Fruit fly (Drosophila melanogaster) whole organism, embryonic: Measurements from ENCODE around the gene CG43675.

ENCODE experiments used
- Atf-2 ChIP-seq: fragments of 200-800 bp; sonication (Bioruptor generic); optimal IDR thresholded peaks from 2 replicates; lab custom pipeline; 2016; ENCODE audit warnings: missing biosample characterization, missing genetic modification characterization
- Bdp1 ChIP-seq: fragments of 200-800 bp; sonication (Bioruptor generic); optimal IDR thresholded peaks from 3 replicates; lab custom pipeline; 2016; ENCODE audit warnings: missing biosample characterization, missing genetic modification characterization
- CG10462 ChIP-seq: fragments of 200-800 bp; sonication (Bioruptor generic); optimal IDR thresholded peaks from 2 replicates; lab custom pipeline; 2016; ENCODE audit warnings: missing biosample characterization, missing genetic modification characterization
- CG12104 ChIP-seq: fragments of 200-800 bp; sonication (Bioruptor generic); optimal IDR thresholded peaks from 3 replicates; lab custom pipeline; 2016; ENCODE audit warnings: missing biosample characterization, missing genetic modification characterization
- CG12219 ChIP-seq: fragments of 200-800 bp; sonication (Bioruptor generic); optimal IDR thresholded peaks from 3 replicates; lab custom pipeline; 2018; ENCODE audit warnings: missing biosample characterization, mild to moderate bottlenecking, missing genetic modification characterization
- CG12769 ChIP-seq: fragments of 200-800 bp; sonication (Bioruptor generic); optimal IDR thresholded peaks from 2 replicates; lab custom pipeline; 2019; ENCODE audit warnings: missing biosample characterization, mild to moderate bottlenecking, missing genetic modification characterization, moderate library complexity
- CG15011 ChIP-seq: fragments of 200-800 bp; sonication (Bioruptor generic); optimal IDR thresholded peaks from 3 replicates; lab custom pipeline; 2018; ENCODE audit warnings: missing biosample characterization, mild to moderate bottlenecking, missing genetic modification characterization
- CG15479 ChIP-seq: fragments of 200-800 bp; sonication (Bioruptor generic); optimal IDR thresholded peaks from 3 replicates; lab custom pipeline; 2019; ENCODE audit warnings: missing biosample characterization, mild to moderate bottlenecking, missing genetic modification characterization, moderate library complexity
- CG18619 ChIP-seq: fragments of 200-800 bp; sonication (Bioruptor generic); optimal IDR thresholded peaks from 3 replicates; lab custom pipeline; 2017; ENCODE audit warnings: missing biosample characterization, mild to moderate bottlenecking, missing genetic modification characterization
- CG2202 ChIP-seq: fragments of 200-800 bp; sonication (Bioruptor generic); optimal IDR thresholded peaks from 2 replicates; lab custom pipeline; 2018; ENCODE audit warnings: missing biosample characterization, mild to moderate bottlenecking, missing genetic modification characterization
- CG3065 ChIP-seq: fragments of 200-800 bp; sonication (Bioruptor generic); optimal IDR thresholded peaks from 2 replicates; lab custom pipeline; 2016; ENCODE audit warnings: missing biosample characterization, missing genetic modification characterization
- CG3847 ChIP-seq: fragments of 200-800 bp; sonication (Bioruptor generic); IDR thresholded peaks from 2 replicates; pipeline ENCODE4 v1.3.6; 2022; ENCODE audit warnings: missing biosample characterization, missing genetic modification characterization
- CG43689 ChIP-seq: fragments of 200-800 bp; sonication (Bioruptor generic); IDR thresholded peaks from 2 replicates; pipeline ENCODE4 v1.3.6; 2022; ENCODE audit warnings: missing biosample characterization, missing genetic modification characterization
- CG4617 ChIP-seq: fragments of 200-800 bp; sonication (Bioruptor generic); optimal IDR thresholded peaks from 3 replicates; lab custom pipeline; 2016; ENCODE audit warnings: missing biosample characterization, missing genetic modification characterization, borderline replicate concordance
- CG7839 ChIP-seq: fragments of 200-800 bp; sonication (Bioruptor generic); optimal IDR thresholded peaks from 3 replicates; lab custom pipeline; 2018; ENCODE audit warnings: missing biosample characterization, mild to moderate bottlenecking, missing genetic modification characterization, moderate library complexity
- CG9797 ChIP-seq: fragments of 200-800 bp; sonication (Bioruptor generic); optimal IDR thresholded peaks from 3 replicates; lab custom pipeline; 2018; ENCODE audit warnings: missing biosample characterization, mild to moderate bottlenecking, missing genetic modification characterization
- Chrac-16 ChIP-seq: fragments of 200-800 bp; sonication (Bioruptor generic); optimal IDR thresholded peaks from 3 replicates; lab custom pipeline; 2016; ENCODE audit warnings: missing biosample characterization, missing genetic modification characterization
- Dll ChIP-seq: fragments of 200-800 bp; sonication (Bioruptor generic); IDR thresholded peaks from 4 replicates; pipeline ENCODE4 v1.3.6; 2022; ENCODE audit warnings: missing biosample characterization, missing genetic modification characterization; ENCODE audit not compliant: partially characterized antibody
- ERR ChIP-seq: fragments of 200-800 bp; sonication (Bioruptor generic); optimal IDR thresholded peaks from 2 replicates; lab custom pipeline; 2016; ENCODE audit warnings: missing biosample characterization, missing genetic modification characterization
- Fer2 ChIP-seq: fragments of 200-800 bp; sonication (Bioruptor generic); optimal IDR thresholded peaks from 2 replicates; lab custom pipeline; 2018; ENCODE audit warnings: missing biosample characterization, mild to moderate bottlenecking, missing genetic modification characterization, moderate library complexity
- Lim3 ChIP-seq: fragments of 200-800 bp; sonication (Bioruptor generic); IDR thresholded peaks from 2 replicates; pipeline ENCODE4 v1.3.6; 2022; ENCODE audit warnings: missing biosample characterization, missing genetic modification characterization
- Med ChIP-seq: fragments of 200-800 bp; sonication (Bioruptor generic); peaks from one replicate; lab custom pipeline; 2016; ENCODE audit warnings: missing biosample characterization, missing genetic modification characterization, mild to moderate bottlenecking, inconsistent platforms, moderate library complexity
- Nf-YC ChIP-seq: fragments of 200-800 bp; optimal IDR thresholded peaks from 3 replicates; lab custom pipeline; 2019; ENCODE audit warnings: missing biosample characterization, mild to moderate bottlenecking, missing genetic modification characterization, moderate library complexity
- Poxn ChIP-seq: fragments of 200-800 bp; sonication (Bioruptor generic); IDR thresholded peaks from 2 replicates; pipeline ENCODE4 v1.3.6; 2022; ENCODE audit warnings: missing biosample characterization, missing genetic modification characterization
- Ravus ChIP-seq: fragments of 200-800 bp; sonication (Bioruptor generic); IDR thresholded peaks from 2 replicates; pipeline ENCODE4 v1.3.6; 2022; ENCODE audit warnings: missing biosample characterization, missing genetic modification characterization
- Rx ChIP-seq: fragments of 200-800 bp; sonication (Bioruptor generic); IDR thresholded peaks from 2 replicates; pipeline ENCODE4 v1.3.6; 2022; ENCODE audit warnings: missing biosample characterization, missing genetic modification characterization
- Sox100B ChIP-seq: fragments of 200-800 bp; sonication (Bioruptor generic); optimal IDR thresholded peaks from 3 replicates; lab custom pipeline; 2018; ENCODE audit warnings: missing biosample characterization, mild to moderate bottlenecking, missing genetic modification characterization
- TFAM ChIP-seq: fragments of 200-800 bp; sonication (Bioruptor generic); optimal IDR thresholded peaks from 2 replicates; lab custom pipeline; 2017; ENCODE audit warnings: missing biosample characterization, missing genetic modification characterization, inconsistent platforms
- ab ChIP-seq: fragments of 200-800 bp; sonication (Bioruptor generic); optimal IDR thresholded peaks from 2 replicates; lab custom pipeline; 2016; ENCODE audit warnings: missing biosample characterization, missing genetic modification characterization
- bowl ChIP-seq: fragments of 200-800 bp; sonication (Bioruptor generic); IDR thresholded peaks from 2 replicates; pipeline ENCODE4 v1.3.6; 2022; ENCODE audit warnings: missing biosample characterization, missing genetic modification characterization
- bsh ChIP-seq, 2 experiments: fragments of 200-800 bp; sonication (Bioruptor generic); optimal IDR thresholded peaks; 2 replicates each; lab custom pipeline; 2017 to 2018; ENCODE audit warnings: mild to moderate bottlenecking in 2 of 2, missing biosample characterization in 2 of 2, missing genetic modification characterization in 2 of 2, moderate library complexity in 1 of 2
- cg ChIP-seq: fragments of 200-800 bp; sonication (Bioruptor generic); optimal IDR thresholded peaks from 3 replicates; lab custom pipeline; 2019; ENCODE audit warnings: missing biosample characterization, mild to moderate bottlenecking, missing genetic modification characterization, moderate library complexity
- fd96Cb ChIP-seq: fragments of 200-800 bp; sonication (Bioruptor generic); optimal IDR thresholded peaks from 2 replicates; lab custom pipeline; 2018; ENCODE audit warnings: missing biosample characterization, mild to moderate bottlenecking, missing genetic modification characterization, moderate library complexity
- ftz-f1 ChIP-seq: fragments of 200-800 bp; sonication (Bioruptor generic); optimal IDR thresholded peaks from 2 replicates; lab custom pipeline; 2016; ENCODE audit warnings: missing biosample characterization, missing genetic modification characterization
- gsb-n ChIP-seq: fragments of 200-800 bp; sonication (Bioruptor generic); optimal IDR thresholded peaks from 3 replicates; lab custom pipeline; 2018; ENCODE audit warnings: missing biosample characterization, mild to moderate bottlenecking, missing genetic modification characterization
- gt ChIP-seq: fragments of 200-800 bp; sonication (Bioruptor generic); IDR thresholded peaks from 2 replicates; pipeline ENCODE4 v1.3.6; 2022; ENCODE audit warnings: missing biosample characterization, missing genetic modification characterization
- inv ChIP-seq: fragments of 200-800 bp; sonication (Bioruptor generic); IDR thresholded peaks from 2 replicates; pipeline ENCODE4 v1.3.6; 2022; ENCODE audit warnings: missing biosample characterization, missing genetic modification characterization; ENCODE audit not compliant: partially characterized antibody
- jumu ChIP-seq: fragments of 200-800 bp; sonication (Bioruptor generic); optimal IDR thresholded peaks from 3 replicates; lab custom pipeline; 2016; ENCODE audit warnings: missing biosample characterization, missing genetic modification characterization
- lbe ChIP-seq: fragments of 200-800 bp; sonication (Bioruptor generic); optimal IDR thresholded peaks from 2 replicates; lab custom pipeline; 2016; ENCODE audit warnings: missing biosample characterization, mild to moderate bottlenecking, missing genetic modification characterization
- lmd ChIP-seq: fragments of 200-800 bp; sonication (Bioruptor generic); IDR thresholded peaks from 2 replicates; pipeline ENCODE4 v1.3.6; 2022; ENCODE audit warnings: missing biosample characterization, missing genetic modification characterization
- nerfin-2 ChIP-seq: fragments of 200-800 bp; sonication (Bioruptor generic); IDR thresholded peaks from 2 replicates; pipeline ENCODE4 v1.3.6; 2022; ENCODE audit warnings: missing biosample characterization, missing genetic modification characterization; ENCODE audit not compliant: partially characterized antibody
- org-1 ChIP-seq: fragments of 200-800 bp; sonication (Bioruptor generic); optimal IDR thresholded peaks from 2 replicates; lab custom pipeline; 2017; ENCODE audit warnings: missing biosample characterization, missing genetic modification characterization
- psq ChIP-seq: fragments of 200-800 bp; sonication (Bioruptor generic); optimal IDR thresholded peaks from 2 replicates; lab custom pipeline; 2017; ENCODE audit warnings: missing biosample characterization, missing genetic modification characterization
- sens ChIP-seq: fragments of 200-800 bp; sonication (Bioruptor generic); peaks from one replicate; lab custom pipeline; 2016; ENCODE audit warnings: missing biosample characterization, missing genetic modification characterization
- slou ChIP-seq: fragments of 200-800 bp; sonication (Bioruptor generic); optimal IDR thresholded peaks from 3 replicates; lab custom pipeline; 2016; ENCODE audit warnings: missing biosample characterization, missing genetic modification characterization
- sna ChIP-seq: fragments of 200-800 bp; sonication (Bioruptor generic); IDR thresholded peaks from 2 replicates; pipeline ENCODE4 v1.3.6; 2022; ENCODE audit warnings: missing biosample characterization, missing genetic modification characterization; ENCODE audit not compliant: partially characterized antibody
- tio ChIP-seq: fragments of 200-800 bp; sonication (Bioruptor generic); optimal IDR thresholded peaks from 2 replicates; lab custom pipeline; 2017; ENCODE audit warnings: missing biosample characterization, missing genetic modification characterization, inconsistent platforms
- twi ChIP-seq: fragments of 200-800 bp; optimal IDR thresholded peaks from 2 replicates; lab custom pipeline; 2019; ENCODE audit warnings: missing biosample characterization, mild to moderate bottlenecking, missing genetic modification characterization, moderate library complexity
- tx ChIP-seq: fragments of 200-800 bp; sonication (Bioruptor generic); optimal IDR thresholded peaks from 2 replicates; lab custom pipeline; 2016; ENCODE audit warnings: missing biosample characterization, missing genetic modification characterization
- vfl ChIP-seq: fragments of 200-800 bp; sonication (Bioruptor generic); optimal IDR thresholded peaks from 2 replicates; lab custom pipeline; 2016; ENCODE audit warnings: missing biosample characterization, missing genetic modification characterization
- z ChIP-seq: fragments of 200-800 bp; sonication (Bioruptor generic); IDR thresholded peaks from 3 replicates; pipeline ENCODE4 v1.3.6; 2022; ENCODE audit warnings: missing biosample characterization, missing genetic modification characterization

Gene CG43675

dm6 chr3R:9399951-9400392 is 44.7 kb downstream of the CG43675 start, which contains the start of gene CG34117 (continued):
- peak; percentile 14 for TF ChIP-seq tx (GFP tag; lab: Kevin White, UChicago)
- peak; percentile 72 for TF ChIP-seq fd96Cb (tag; lab: Kevin White, UChicago)
- no peak for TF ChIP-seq ftz-f1 (GFP tag; lab: Kevin White, UChicago)
- TF ChIP-seq CG2202 (tag; lab: Kevin White, UChicago): peak; percentile 50
- peak; percentile 59 for TF ChIP-seq CG12104 (GFP tag; lab: Kevin White, UChicago)
- peak; percentile 55 for TF ChIP-seq CG15011 (GFP tag; lab: Kevin White, UChicago)
- TF ChIP-seq Nf-YC (tag; lab: Kevin White, UChicago): peak; percentile 75
- TF ChIP-seq Bdp1: peak; percentile 6
- TF ChIP-seq gt (GFP tag; lab: Robert Waterston, UW): peak; percentile 51
- TF ChIP-seq Lim3: no peak
- peak; percentile 64 for TF ChIP-seq vfl (GFP tag; lab: Kevin White, UChicago)
- peak; percentile 25 for TF ChIP-seq org-1 (GFP tag; lab: Kevin White, UChicago)
- TF ChIP-seq Chrac-16: peak; percentile 84
- peak; percentile 81 for TF ChIP-seq CG4617 (GFP tag; lab: Kevin White, UChicago)
- TF ChIP-seq CG18619 (GFP tag; lab: Kevin White, UChicago): peak; percentile 64
- TF ChIP-seq sens (GFP tag; lab: Kevin White, UChicago): peak; percentile 93
- peak in 1 of 2 experiments; percentile 73 for TF ChIP-seq bsh (GFP tag; optimal IDR thresholded peaks at IDR 0.05; lab: Kevin White, UChicago)
- TF ChIP-seq Fer2 (tag; lab: Kevin White, UChicago): peak; percentile 70
- TF ChIP-seq bowl (GFP tag; lab: Robert Waterston, UW): no peak
- peak; percentile 58 for TF ChIP-seq Rx (GFP tag; lab: Robert Waterston, UW)
- TF ChIP-seq Ravus (GFP tag; lab: Robert Waterston, UW): peak; percentile 31
- TF ChIP-seq gsb-n (tag; lab: Kevin White, UChicago): peak; percentile 75
- TF ChIP-seq CG10462 (GFP tag; lab: Kevin White, UChicago): peak; percentile 57
- peak; percentile 53 for TF ChIP-seq psq (GFP tag; lab: Kevin White, UChicago)
- TF ChIP-seq lbe: peak; percentile 70
- TF ChIP-seq CG7839 (tag; lab: Kevin White, UChicago): peak; percentile 81
- peak; percentile 93 for TF ChIP-seq Med (GFP tag; lab: Kevin White, UChicago)
- TF ChIP-seq tio: peak; percentile 54
- peak; percentile 25 for TF ChIP-seq jumu (GFP tag; lab: Kevin White, UChicago)
- no peak for TF ChIP-seq CG15479 (GFP tag; lab: Kevin White, UChicago)
- peak; percentile 16 for TF ChIP-seq ab (GFP tag; lab: Kevin White, UChicago)
- peak; percentile 49 for TF ChIP-seq CG12219 (GFP tag; lab: Kevin White, UChicago)
- peak; percentile 40; the same call in 1 of the 2 replicates for TF ChIP-seq CG43689 (GFP tag; lab: Robert Waterston, UW)
- TF ChIP-seq Dll (GFP tag; lab: Robert Waterston, UW): no peak
- peak; percentile 76 for TF ChIP-seq lmd (GFP tag; lab: Robert Waterston, UW)
- peak; percentile 68 for TF ChIP-seq CG12769 (tag; lab: Kevin White, UChicago)
- TF ChIP-seq inv (GFP tag; lab: Robert Waterston, UW): no peak
- TF ChIP-seq sna (GFP tag; lab: Robert Waterston, UW): no peak
- TF ChIP-seq ERR (GFP tag; lab: Kevin White, UChicago): peak; percentile 16
- peak; percentile 12; the same call in 1 of the 2 replicates for TF ChIP-seq Poxn (GFP tag; lab: Robert Waterston, UW)
- TF ChIP-seq nerfin-2 (GFP tag; lab: Robert Waterston, UW): no peak
- TF ChIP-seq CG3847 (GFP tag; lab: Robert Waterston, UW): peak; percentile 81
- peak; percentile 75 for TF ChIP-seq slou (GFP tag; lab: Kevin White, UChicago)
- peak; percentile 54 for TF ChIP-seq CG3065 (GFP tag; lab: Kevin White, UChicago)
- TF ChIP-seq z: no peak
- no peak for TF ChIP-seq cg (GFP tag; lab: Kevin White, UChicago)
- no peak for TF ChIP-seq CG9797 (GFP tag; lab: Kevin White, UChicago)
- no peak for TF ChIP-seq TFAM (GFP tag; lab: Kevin White, UChicago)
- TF ChIP-seq twi (tag; lab: Kevin White, UChicago): peak; percentile 63
- peak; percentile 38 for TF ChIP-seq Atf-2
- TF ChIP-seq Sox100B (GFP tag; lab: Kevin White, UChicago): peak; percentile 77
